Fruit fly (Drosophila melanogaster) whole organism: Measurements from ENCODE around the gene CG31088.

Source experiments
- CG8478 ChIP-seq: fragments of >200 bp; optimal IDR thresholded peaks from 2 replicates; lab custom pipeline; 2018; ENCODE audit warnings: inconsistent platforms
- Dll ChIP-seq: fragments of >200 bp; optimal IDR thresholded peaks from 2 replicates; lab custom pipeline; 2017
- EcR ChIP-seq, 2 experiments: fragments of >200 bp; optimal IDR thresholded peaks; 2 replicates each; lab custom pipeline; 2017; ENCODE audit warnings: missing biosample characterization in 2 of 2, missing genetic modification characterization in 2 of 2, missing genetic modification reagents in 2 of 2
- pan ChIP-seq: fragments of >200 bp; optimal IDR thresholded peaks from 2 replicates; lab custom pipeline; 2017
- psq ChIP-seq: fragments of >200 bp; optimal IDR thresholded peaks from 2 replicates; lab custom pipeline; 2017
- usp ChIP-seq: fragments of >200 bp; optimal IDR thresholded peaks from 2 replicates; lab custom pipeline; 2017; ENCODE audit warnings: missing biosample characterization, missing genetic modification characterization, mixed read lengths

CG31088 gene

DNA sequence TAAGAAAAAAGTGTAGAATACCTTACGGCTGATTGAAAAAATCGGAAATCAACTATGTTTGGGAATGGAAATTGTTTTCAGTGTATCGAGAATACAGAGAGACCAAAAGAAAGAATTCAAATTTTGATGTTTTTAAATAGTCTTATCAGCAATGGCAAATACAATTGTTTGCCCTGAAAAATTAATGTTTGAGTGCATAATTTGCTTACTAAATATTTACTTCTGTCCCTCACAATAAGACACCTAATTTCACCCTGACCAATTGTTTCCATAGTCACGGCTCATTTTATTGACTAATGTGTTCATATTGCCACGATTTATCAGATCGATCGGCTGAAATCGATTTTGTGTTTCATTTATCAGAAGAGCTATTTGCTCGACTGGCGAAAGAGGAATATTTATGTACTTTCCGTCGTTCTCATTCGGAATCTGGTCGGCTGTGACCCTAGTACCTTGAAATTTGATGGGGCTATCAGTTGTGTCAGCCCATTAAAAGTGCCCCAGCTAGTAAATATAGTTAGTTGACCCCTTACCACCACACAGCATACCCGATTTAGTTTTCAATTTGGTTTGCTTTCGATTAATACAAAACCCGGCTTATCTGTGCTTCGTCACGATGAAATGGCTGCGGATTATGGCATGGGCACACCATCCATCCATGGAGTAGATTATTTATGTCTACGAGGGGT lies 32.9 kb upstream of the CG31088 start:
- no peak for TF ChIP-seq usp (GFP tag; lab: Kevin White, UChicago)
- TF ChIP-seq psq (lab: Kevin White, UChicago): no peak
- TF ChIP-seq Dll (lab: Kevin White, UChicago): no peak
- TF ChIP-seq EcR (GFP tag; optimal IDR thresholded peaks at IDR 0.05; lab: Kevin White, UChicago): no peak
- no peak for TF ChIP-seq pan (lab: Kevin White, UChicago)
- TF ChIP-seq CG8478 (lab: Kevin White, UChicago): no peak

DNA sequence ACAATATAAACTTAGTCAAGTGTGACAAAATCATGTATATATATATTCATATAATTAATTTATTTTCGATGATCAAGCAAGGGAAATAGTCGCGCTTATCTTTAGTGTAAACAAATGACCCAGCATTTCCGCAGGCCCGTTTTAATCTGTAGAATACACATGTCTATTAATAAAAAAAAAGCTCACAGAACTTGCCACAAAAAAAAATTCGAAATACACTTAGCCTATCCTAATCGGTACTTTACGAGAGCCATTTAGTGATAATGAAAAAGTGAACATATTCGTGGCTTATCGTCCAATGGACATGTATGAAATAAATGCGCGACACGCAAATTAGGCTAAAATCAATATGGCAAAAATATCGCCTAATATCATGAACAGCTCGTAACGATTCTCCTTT lies 24.4 kb upstream of the CG31088 start:
- TF ChIP-seq psq (lab: Kevin White, UChicago) (no peak), Dll (lab: Kevin White, UChicago) (no peak), pan (lab: Kevin White, UChicago) (no peak)

DNA sequence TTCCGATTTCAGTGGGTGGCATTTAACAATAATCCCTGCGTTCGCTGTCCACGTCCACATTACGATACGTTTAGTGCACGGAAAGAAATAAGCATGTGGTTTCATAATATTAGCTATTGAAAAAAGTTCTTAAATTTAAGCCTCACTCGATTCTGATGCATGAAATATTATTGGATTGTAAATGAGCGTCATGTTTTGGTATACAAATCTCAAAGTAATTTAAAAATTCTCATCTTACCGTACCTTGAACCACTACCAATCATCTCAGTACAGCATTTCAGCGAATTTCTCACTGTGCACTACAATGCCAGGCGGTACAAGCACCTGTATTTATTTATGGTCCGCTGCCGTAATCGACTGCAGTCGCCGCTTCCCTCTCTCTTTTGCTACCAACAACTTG lies 23.5 kb upstream of the CG31088 start:
- TF ChIP-seq EcR (GFP tag; optimal IDR thresholded peaks at IDR 0.05; lab: Kevin White, UChicago) (no peak), psq (lab: Kevin White, UChicago) (no peak), Dll (lab: Kevin White, UChicago) (no peak), CG8478 (lab: Kevin White, UChicago) (no peak), pan (lab: Kevin White, UChicago) (no peak), usp (GFP tag; lab: Kevin White, UChicago) (no peak)

DNA sequence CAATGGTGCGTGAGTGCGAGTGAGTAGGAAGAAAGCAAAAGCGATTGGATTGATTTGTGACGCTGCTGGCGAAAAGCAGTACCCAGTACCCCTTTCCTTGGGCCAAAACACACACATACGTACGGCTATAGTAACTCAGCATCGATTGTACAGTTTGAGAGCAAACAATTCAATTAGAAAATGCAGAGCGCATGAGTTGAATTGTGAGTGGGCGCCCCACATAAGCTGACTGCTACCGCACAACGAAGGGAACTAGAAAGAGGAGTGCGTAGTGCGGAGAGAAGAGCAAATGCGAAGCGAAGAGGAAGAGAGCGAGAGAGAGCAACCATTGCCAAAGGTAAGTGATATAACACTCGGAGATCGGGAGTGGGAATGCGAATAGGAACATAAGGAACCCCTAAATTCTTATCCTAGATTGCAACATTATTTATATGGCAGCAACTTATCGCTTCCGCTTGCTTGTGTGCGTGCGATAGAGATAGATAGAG lies 22.8 kb upstream of the CG31088 start:
- TF ChIP-seq pan (lab: Kevin White, UChicago) (no peak), EcR (GFP tag; optimal IDR thresholded peaks at IDR 0.05; lab: Kevin White, UChicago) (no peak), psq (lab: Kevin White, UChicago) (no peak), usp (GFP tag; lab: Kevin White, UChicago) (no peak), Dll (lab: Kevin White, UChicago) (no peak), CG8478 (lab: Kevin White, UChicago) (no peak)

DNA sequence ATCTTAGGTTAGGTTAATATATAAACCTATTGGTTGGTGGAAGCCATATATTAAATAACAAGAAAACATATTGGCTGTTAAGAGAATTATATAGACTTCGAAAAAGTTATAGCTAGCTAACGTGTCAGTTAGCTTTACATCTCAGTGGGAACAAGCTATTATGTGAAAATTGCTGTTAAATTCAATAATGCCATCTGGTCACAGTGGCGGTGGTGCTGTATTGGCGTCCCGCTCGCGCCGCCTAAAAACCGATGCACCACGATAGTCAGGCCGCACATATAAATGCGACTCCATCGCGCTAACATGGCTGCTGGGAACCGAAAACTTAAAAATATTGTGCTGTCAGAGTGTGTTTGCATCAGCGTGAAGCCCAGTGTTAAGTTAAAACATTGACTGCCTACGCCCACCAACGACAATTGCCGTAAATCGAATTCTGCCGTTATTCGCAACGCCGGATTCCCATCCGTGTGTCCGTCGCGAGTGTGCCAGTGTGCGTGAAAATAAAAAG lies 22.3 kb upstream of the CG31088 start, which contains the start of gene Hel89B:
Hel89B (plus strand) TSS at position 320 of the 508 bp plus-strand sequence.
- TF ChIP-seq EcR (GFP tag; optimal IDR thresholded peaks at IDR 0.05; lab: Kevin White, UChicago) (no peak), Dll (lab: Kevin White, UChicago) (no peak), usp (GFP tag; lab: Kevin White, UChicago) (no peak), psq (lab: Kevin White, UChicago) (no peak), CG8478 (lab: Kevin White, UChicago) (no peak), pan (lab: Kevin White, UChicago) (no peak)

DNA sequence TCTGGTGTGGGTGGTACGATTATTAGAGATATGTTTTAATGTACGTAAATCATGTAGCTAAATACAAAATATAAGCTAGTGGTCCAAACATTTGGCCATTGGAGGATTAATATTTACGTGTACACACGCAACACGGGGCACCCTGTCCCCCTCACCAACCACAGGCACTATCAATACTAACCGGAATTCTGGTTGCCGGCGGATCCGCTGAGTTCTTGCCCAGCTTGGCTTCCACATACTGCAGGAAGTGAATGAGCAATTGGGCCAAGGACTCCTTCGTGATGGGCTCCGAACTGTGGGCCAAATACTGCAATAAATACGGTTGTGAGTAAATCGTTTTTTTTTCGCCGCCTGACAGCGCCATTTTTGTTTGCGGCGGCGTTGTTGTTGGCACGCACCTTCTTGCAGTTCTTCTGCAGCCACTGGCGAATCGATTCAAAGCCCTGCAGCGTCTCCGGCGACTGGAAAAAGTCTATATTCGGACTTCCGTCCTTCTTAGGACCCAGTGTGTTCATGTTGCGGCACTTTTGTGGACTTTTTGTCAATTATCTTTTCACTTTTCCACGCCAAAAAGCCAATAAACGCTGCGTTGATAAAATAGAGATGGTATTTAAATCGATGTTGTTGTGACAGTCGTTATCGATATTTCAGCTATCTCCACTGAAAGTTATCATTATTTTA lies 21.7 kb upstream of the CG31088 start, which contains the start of gene mor:
mor (minus strand) TSS at position 616 of the 681 bp plus-strand sequence.
- peak; percentile 32 for TF ChIP-seq Dll (lab: Kevin White, UChicago)
- TF ChIP-seq usp (GFP tag; lab: Kevin White, UChicago): no peak

DNA sequence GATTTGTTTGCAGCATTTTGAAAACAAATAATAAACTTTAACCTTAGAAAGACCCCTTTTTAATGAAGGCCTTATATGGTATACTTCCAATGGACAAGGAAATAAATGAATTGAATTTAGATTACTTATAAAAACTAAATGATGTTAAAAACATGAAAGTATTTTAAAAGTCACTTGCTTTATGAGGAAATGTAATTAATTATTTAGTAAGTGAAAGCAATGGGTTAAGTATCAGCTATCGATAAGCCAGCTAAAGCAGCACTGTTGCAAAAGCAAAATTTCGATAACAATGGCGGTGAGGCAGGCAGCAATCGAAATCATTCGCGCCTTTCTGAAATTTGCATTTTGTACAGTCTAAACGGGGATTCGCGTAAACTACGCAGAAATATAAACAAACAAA lies 14.4 kb upstream of the CG31088 start, which contains the start of the genes CG32856 and Rbf2:
CG32856 (minus strand) TSS at position 183 of the 400 bp plus-strand sequence.
Rbf2 (plus strand) TSS at position 278 of the 400 bp plus-strand sequence.
- TF ChIP-seq pan (lab: Kevin White, UChicago): no peak
- TF ChIP-seq Dll (lab: Kevin White, UChicago): no peak
- no peak for TF ChIP-seq psq (lab: Kevin White, UChicago)
- no peak for TF ChIP-seq EcR (GFP tag; optimal IDR thresholded peaks at IDR 0.05; lab: Kevin White, UChicago)
- TF ChIP-seq usp (GFP tag; lab: Kevin White, UChicago): no peak
- TF ChIP-seq CG8478 (lab: Kevin White, UChicago): no peak

DNA sequence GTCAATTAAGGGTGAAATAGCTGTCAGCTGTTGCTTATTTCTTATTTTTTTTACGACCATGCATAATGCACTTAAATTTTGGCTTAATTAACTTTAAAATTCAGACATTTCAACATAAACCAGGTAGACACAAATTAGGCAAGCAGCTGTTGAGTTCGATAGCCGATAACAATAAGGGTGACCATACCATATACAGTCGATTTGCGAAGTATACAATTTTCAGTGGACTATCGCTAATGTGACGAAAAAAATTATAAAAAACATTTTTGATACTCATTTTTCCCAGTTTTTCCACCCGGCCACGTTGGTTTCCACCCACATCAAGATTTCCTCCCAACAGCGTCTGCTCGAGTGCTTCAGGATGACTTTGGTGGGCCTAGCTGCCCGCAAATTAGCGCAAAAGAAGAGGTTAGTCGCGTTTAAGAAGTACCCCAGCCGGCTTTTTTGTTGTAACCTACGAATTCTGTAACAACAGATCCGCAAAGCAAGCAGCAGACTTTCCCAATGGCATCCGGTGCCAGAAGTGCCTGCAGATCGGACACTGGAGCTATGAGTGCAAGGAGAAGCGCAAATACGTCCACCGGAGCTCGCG lies 13.0 kb upstream of the CG31088 start, which contains the start of the genes CG4287 and CG5516:
CG4287 (minus strand) TSS at position 178 of the 592 bp plus-strand sequence.
CG5516 (plus strand) TSS at position 195 of the 592 bp plus-strand sequence.
- TF ChIP-seq usp (GFP tag; lab: Kevin White, UChicago) (no peak), CG8478 (lab: Kevin White, UChicago) (no peak), pan (lab: Kevin White, UChicago) (no peak), psq (lab: Kevin White, UChicago) (no peak)

DNA sequence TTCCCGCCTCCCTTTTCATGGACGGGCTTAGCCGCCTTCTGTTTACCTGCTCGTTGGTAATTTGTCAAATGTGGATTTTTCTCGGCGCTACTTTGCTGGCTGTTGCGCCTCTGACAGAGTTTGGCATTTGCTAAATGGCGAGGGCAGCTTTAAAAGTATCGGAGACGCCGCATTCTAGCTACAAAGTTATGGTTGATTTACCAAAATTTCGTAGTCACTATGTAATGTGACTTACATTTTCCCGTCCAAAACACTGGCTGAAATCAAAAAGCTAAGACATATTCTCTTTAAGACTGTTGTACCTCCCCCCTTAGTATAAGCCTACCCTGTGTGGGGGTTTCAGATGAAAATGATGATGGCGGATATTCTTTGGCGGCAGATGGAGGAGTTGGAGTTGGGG lies 3.1 kb downstream of the CG31088 start:
- TF ChIP-seq Dll (lab: Kevin White, UChicago): no peak
- no peak for TF ChIP-seq usp (GFP tag; lab: Kevin White, UChicago)
- TF ChIP-seq psq (lab: Kevin White, UChicago): no peak
- no peak for TF ChIP-seq CG8478 (lab: Kevin White, UChicago)
- no peak for TF ChIP-seq pan (lab: Kevin White, UChicago)
- TF ChIP-seq EcR (GFP tag; optimal IDR thresholded peaks at IDR 0.05; lab: Kevin White, UChicago): no peak

DNA sequence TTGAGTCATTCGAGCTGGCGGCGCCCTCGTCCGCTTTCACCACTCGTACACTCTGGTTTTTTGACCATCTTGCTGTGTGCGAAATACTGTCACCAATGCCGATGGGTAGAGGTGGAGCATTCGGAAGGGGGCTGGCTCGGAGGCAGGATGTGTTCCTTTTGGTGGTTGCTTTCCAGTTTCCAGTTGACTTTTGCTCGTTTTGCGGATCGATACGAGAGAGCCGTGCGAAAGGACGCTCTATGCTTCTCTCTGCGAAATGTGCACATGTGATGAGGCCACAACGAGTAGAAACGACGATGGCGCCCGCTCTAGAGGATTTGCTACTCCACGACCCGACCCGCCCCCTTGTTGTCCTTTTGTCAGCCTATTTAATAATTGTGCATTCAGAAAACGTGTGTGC lies 13.0 kb downstream of the CG31088 start:
- peak; percentile 2 for TF ChIP-seq Dll (lab: Kevin White, UChicago)
- no peak for TF ChIP-seq CG8478 (lab: Kevin White, UChicago)

DNA sequence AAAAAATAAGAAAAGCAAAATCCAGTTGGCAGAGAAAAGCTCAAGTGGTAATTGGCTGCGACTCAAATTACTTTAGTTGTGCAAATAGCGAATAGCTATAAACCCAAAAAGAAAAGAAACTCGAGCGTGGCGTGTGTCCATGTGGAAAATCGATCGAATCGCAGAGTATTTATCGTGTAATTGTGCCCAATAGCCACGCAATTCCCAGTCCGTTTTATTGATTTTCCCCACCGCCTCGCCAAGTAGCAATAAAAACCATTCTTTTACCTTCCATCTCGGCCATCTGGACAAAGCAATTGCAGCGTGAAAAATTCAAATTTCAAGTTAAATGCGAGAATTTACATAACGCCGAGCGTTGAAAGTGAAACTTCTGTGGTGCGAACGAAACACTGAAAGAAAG lies 15.2 kb downstream of the CG31088 start:
- TF ChIP-seq psq (lab: Kevin White, UChicago): no peak
- TF ChIP-seq EcR (GFP tag; optimal IDR thresholded peaks at IDR 0.05; lab: Kevin White, UChicago): no peak
- TF ChIP-seq Dll (lab: Kevin White, UChicago): no peak
- TF ChIP-seq usp (GFP tag; lab: Kevin White, UChicago): no peak
- TF ChIP-seq pan (lab: Kevin White, UChicago): no peak
- TF ChIP-seq CG8478 (lab: Kevin White, UChicago): no peak
